Worm (Caenorhabditis elegans) whole organism, mixed stage, embryonic: ENCODE data around the gene srw-20.

Experiments
- ces-1 ChIP-seq: fragments of 150-350 bp; optimal IDR thresholded peaks from 2 replicates; lab custom pipeline; 2014; ENCODE audit warnings: missing biosample characterization, missing genetic modification reagents, missing genetic modification characterization
- lin-13 ChIP-seq: fragments of 150-350 bp; optimal IDR thresholded peaks from 2 replicates; lab custom pipeline; 2014; ENCODE audit warnings: missing biosample characterization, missing genetic modification characterization
- nhr-237 ChIP-seq: fragments of 150-350 bp; optimal IDR thresholded peaks from 2 replicates; lab custom pipeline; 2014; ENCODE audit warnings: missing biosample characterization, missing genetic modification characterization
- nhr-76 ChIP-seq: sonication (generic microtip); optimal IDR thresholded peaks from 2 replicates; lab custom pipeline; 2017; ENCODE audit warnings: missing biosample characterization, missing genetic modification characterization
- sem-2 ChIP-seq: fragments of 200-800 bp; sonication (Bioruptor generic); optimal IDR thresholded peaks from 2 replicates; lab custom pipeline; 2018; ENCODE audit warnings: mild to moderate bottlenecking, missing genetic modification characterization, missing compliant biosample characterization
- snpc-4 ChIP-seq: fragments of 150-350 bp; optimal IDR thresholded peaks from 2 replicates; lab custom pipeline; 2014; ENCODE audit warnings: missing biosample characterization, missing genetic modification characterization

DNA sequence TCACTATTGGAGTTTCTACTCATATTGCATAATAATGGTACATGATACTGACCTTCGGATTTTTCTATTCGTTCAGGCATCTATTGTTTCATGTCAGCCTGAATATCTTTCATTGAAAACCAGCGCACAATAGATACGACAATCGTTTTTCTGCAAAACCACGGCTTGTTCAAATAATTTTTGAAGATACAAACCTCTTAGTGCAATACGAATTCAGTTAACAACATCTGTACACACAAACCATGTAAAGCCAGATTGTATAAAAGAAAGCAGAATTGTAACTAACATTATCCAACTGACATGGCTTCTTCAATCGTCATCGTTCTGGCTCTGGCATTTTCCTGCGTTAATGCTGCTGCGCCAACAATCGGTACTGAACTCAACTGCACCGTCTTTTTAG lies 25.8 kb upstream of the srw-20 start, which contains the start of gene ZK218.7:
- TF ChIP-seq ces-1 (GFP tag; lab: Kevin White, UChicago) (no peak), sem-2 (no peak), nhr-237 (tag; lab: Kevin White, UChicago) (no peak), nhr-76 (no peak), lin-13 (tag; lab: Kevin White, UChicago) (no peak), snpc-4 (tag; lab: Kevin White, UChicago) (no peak)
